Worm (Caenorhabditis elegans): Measurements from ENCODE around the gene F38C2.1.

F38C2.1 gene

ce11 chrIV:16230464-16230863 lies 16.8 kb upstream of the F38C2.1 start:
- no peak for TF ChIP-seq F57C9.4 (tag; optimal IDR thresholded peaks at IDR 0.05)
- TF ChIP-seq Y95B8A.8 (GFP tag; IDR thresholded peaks at IDR 0.05) = no peak
- no peak for TF ChIP-seq aptf-3 (GFP tag; IDR thresholded peaks at IDR 0.05)
- TF ChIP-seq tlf-1 (GFP tag; optimal IDR thresholded peaks at IDR 0.05) = no peak
- no peak for TF ChIP-seq F52B5.7 (tag; optimal IDR thresholded peaks at IDR 0.05)
- no peak for TF ChIP-seq ekl-4 (GFP tag; IDR thresholded peaks at IDR 0.05)
- TF ChIP-seq ztf-6 (GFP tag; IDR thresholded peaks at IDR 0.05) = no peak
- TF ChIP-seq him-1 (tag; optimal IDR thresholded peaks at IDR 0.05) = no peak
- no peak for TF ChIP-seq ZK185.1 (tag; optimal IDR thresholded peaks at IDR 0.05; ENCODE audit: poor library complexity, severe bottlenecking)
- no peak for TF ChIP-seq Y53F4B.3 (GFP tag; IDR thresholded peaks at IDR 0.05)
- TF ChIP-seq attf-6 (GFP tag; IDR thresholded peaks at IDR 0.05) = no peak

- TF ChIP-seq sea-2 (GFP tag; IDR thresholded peaks at IDR 0.05) = no peak
- TF ChIP-seq nfya-2 (GFP tag; IDR thresholded peaks at IDR 0.05) = no peak
- TF ChIP-seq ceh-100 (GFP tag; IDR thresholded peaks at IDR 0.05) = no peak
- TF ChIP-seq ztf-26 (tag; optimal IDR thresholded peaks at IDR 0.05) = no peak
- TF ChIP-seq ama-1 (optimal IDR thresholded peaks at IDR 0.05) = no peak
- no peak for TF ChIP-seq ama-1 (GFP tag; optimal IDR thresholded peaks at IDR 0.05)
- no peak for TF ChIP-seq nhr-120 (GFP tag; IDR thresholded peaks at IDR 0.05)
- TF ChIP-seq F55B11.4 (tag; optimal IDR thresholded peaks at IDR 0.05; ENCODE audit: borderline replicate concordance, insufficient read depth) = no peak
- TF ChIP-seq snpc-1.1 (tag; optimal IDR thresholded peaks at IDR 0.05; ENCODE audit: insufficient read depth) = no peak
- TF ChIP-seq ets-4 (GFP tag; optimal IDR thresholded peaks at IDR 0.05) = no peak
- TF ChIP-seq madf-8 (GFP tag; conservative IDR thresholded peaks at IDR 0.05) = no peak
- no peak for TF ChIP-seq mel-28 (tag; optimal IDR thresholded peaks at IDR 0.05; ENCODE audit: borderline replicate concordance)
- TF ChIP-seq lsy-27 (tag; optimal IDR thresholded peaks at IDR 0.05; ENCODE audit: borderline replicate concordance, insufficient read depth) = no peak
These were observed 14.2 kb upstream of the F38C2.1 start, which contains the start of the genes hpa-1 and irld-39 for ce11 chrIV:16233028-16233427. hpa-1 (minus strand) TSS chrIV:16233128. irld-39 (plus strand) TSS chrIV:16233148.

- TF ChIP-seq snpc-4 (GFP tag; optimal IDR thresholded peaks at IDR 0.05) = no peak
- TF ChIP-seq snpc-4 (tag; optimal IDR thresholded peaks at IDR 0.05) = peak in 3 of 4 experiments; percentile 48 to 65 (median 58)
- TF ChIP-seq attf-3 (GFP tag; conservative IDR thresholded peaks at IDR 0.05) = no peak
- no peak for TF ChIP-seq nhr-179 (tag; optimal IDR thresholded peaks at IDR 0.05)
- no peak for TF ChIP-seq pha-4 (tag; optimal IDR thresholded peaks at IDR 0.05)
- no peak for TF ChIP-seq Y53G8AR.9 (GFP tag; conservative IDR thresholded peaks at IDR 0.05)
- TF ChIP-seq aptf-3 (GFP tag; IDR thresholded peaks at IDR 0.05) = no peak
- 0 out of 2 replicates have a peak, but pooled peaks have one; percentile 56 for TF ChIP-seq attf-6 (GFP tag; IDR thresholded peaks at IDR 0.05)
- no peak for TF ChIP-seq madf-8 (GFP tag; conservative IDR thresholded peaks at IDR 0.05)
- TF ChIP-seq nfya-1 (tag; optimal IDR thresholded peaks at IDR 0.05; ENCODE audit: borderline replicate concordance, insufficient read depth) = no peak
These were observed 10.4 kb upstream of the F38C2.1 start for ce11 chrIV:16236827-16237226.

- TF ChIP-seq ekl-4 (GFP tag; IDR thresholded peaks at IDR 0.05) = no peak
- TF ChIP-seq hmg-20 (GFP tag; IDR thresholded peaks at IDR 0.05) = no peak
- no peak for TF ChIP-seq B0019.2 (GFP tag; conservative IDR thresholded peaks at IDR 0.05)
- no peak for TF ChIP-seq F49E8.2 (tag; optimal IDR thresholded peaks at IDR 0.05; ENCODE audit: insufficient read depth)
- TF ChIP-seq attf-3 (GFP tag; conservative IDR thresholded peaks at IDR 0.05) = no peak
- TF ChIP-seq F23B12.7 (tag; optimal IDR thresholded peaks at IDR 0.05; ENCODE audit: insufficient read depth) = no peak
These were observed 8.7 kb upstream of the F38C2.1 start, which contains the start of gene srw-61 for ce11 chrIV:16238555-16238954. srw-61 (minus strand) TSS chrIV:16238655.

Data from whole organism, young adult.